Worm (Caenorhabditis elegans) whole organism, L4 larva: ENCODE measurements around the gene rskd-1.

ENCODE experiments used
- ama-1 ChIP-seq: fragments of 150-350 bp; optimal IDR thresholded peaks from 2 replicates; lab custom pipeline; 2014; ENCODE audit warnings: inconsistent platforms, mixed read lengths
- lin-15B ChIP-seq: fragments of 150-350 bp; sonication (generic microtip); optimal IDR thresholded peaks from 3 replicates; lab custom pipeline; 2014; ENCODE audit warnings: missing biosample characterization, missing genetic modification characterization
- mxl-2 ChIP-seq: fragments of 200-800 bp; sonication (Bioruptor generic); conservative IDR thresholded peaks from 2 replicates; pipeline ENCODE4 v1.3.6; 2022; ENCODE audit warnings: missing genetic modification reagents, missing genetic modification characterization, missing compliant biosample characterization
- nhr-25 ChIP-seq: sonication (generic microtip); optimal IDR thresholded peaks from 2 replicates; lab custom pipeline; 2017; ENCODE audit warnings: missing genetic modification characterization, mild to moderate bottlenecking, missing compliant biosample characterization, antibody characterized with exemption, moderate library complexity, borderline replicate concordance; ENCODE audit not compliant: insufficient read depth
- nhr-28 ChIP-seq: fragments of 150-350 bp; optimal IDR thresholded peaks from 2 replicates; lab custom pipeline; 2014; ENCODE audit warnings: missing biosample characterization, missing genetic modification characterization
- unc-130 ChIP-seq: sonication (generic microtip); optimal IDR thresholded peaks from 2 replicates; lab custom pipeline; 2016; ENCODE audit warnings: missing genetic modification reagents, missing genetic modification characterization, missing compliant biosample characterization

DNA sequence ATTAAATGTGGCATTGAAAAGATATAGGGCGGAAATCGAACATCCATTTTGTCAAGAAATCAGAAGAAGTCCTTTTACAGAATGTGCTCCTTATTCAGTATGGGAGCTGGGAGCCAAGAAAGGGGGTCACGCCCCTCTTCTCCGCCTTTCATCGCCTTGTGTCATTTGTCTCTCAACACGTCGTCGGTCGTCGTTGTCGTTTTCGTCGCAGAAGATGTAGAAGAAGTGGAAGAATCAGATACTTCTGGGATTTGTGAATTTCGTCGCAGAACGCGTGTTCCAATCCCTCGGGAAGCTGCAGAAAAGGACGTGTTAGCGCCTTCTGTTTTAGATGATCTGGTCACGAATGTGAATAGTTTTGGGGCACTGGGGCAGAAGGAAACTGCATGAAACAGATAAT, 11.5 kb downstream of the rskd-1 start, which contains the start of gene bnc-1:
- TF ChIP-seq unc-130 (no peak), ama-1 (no peak), nhr-28 (tag; lab: Kevin White, UChicago) (no peak), lin-15B (tag; lab: Kevin White, UChicago) (no peak), nhr-25 (tag; lab: Kevin White, UChicago) (no peak), mxl-2 (GFP tag; lab: Robert Waterston, UW) (no peak)
